Worm (Caenorhabditis elegans) whole organism, young adult: Measurements from ENCODE around the gene actl-1.

Experiments used
- ekl-4 ChIP-seq: fragments of 200-800 bp; sonication (Bioruptor generic); IDR thresholded peaks from 2 replicates; pipeline ENCODE4 v1.3.6; 2022; ENCODE audit warnings: missing genetic modification reagents, missing genetic modification characterization, missing compliant biosample characterization
- tlf-1 ChIP-seq: fragments of 200-800 bp; sonication (Bioruptor generic); optimal IDR thresholded peaks from 2 replicates; lab custom pipeline; 2018; ENCODE audit warnings: mild to moderate bottlenecking, missing genetic modification characterization, missing compliant biosample characterization
- unc-62 ChIP-seq: fragments of 150-350 bp; optimal IDR thresholded peaks from 2 replicates; lab custom pipeline; 2014; ENCODE audit warnings: missing biosample characterization, missing genetic modification reagents, missing genetic modification characterization
- ztf-26 ChIP-seq: sonication (generic microtip); optimal IDR thresholded peaks from 2 replicates; lab custom pipeline; 2017; ENCODE audit warnings: missing genetic modification characterization, missing compliant biosample characterization

- TF ChIP-seq ztf-26 (no peak), unc-62 (no peak), tlf-1 (GFP tag; lab: Kevin White, UChicago) (no peak), ekl-4 (GFP tag; lab: Robert Waterston, UW) (no peak)
Measured at ce11 chrX:6515267-6515666, 15.6 kb upstream of the actl-1 start.
